Worm (Caenorhabditis elegans) whole organism, L4 larva: ENCODE data around the gene Y102A5C.2.

ENCODE experiments used
- F49E8.2 ChIP-seq: sonication (generic microtip); optimal IDR thresholded peaks from 2 replicates; lab custom pipeline; 2016; ENCODE audit warnings: missing compliant biosample characterization, mild to moderate bottlenecking, missing genetic modification characterization, borderline replicate concordance
- T20F7.1 ChIP-seq: fragments of 200-800 bp; sonication (Bioruptor generic); optimal IDR thresholded peaks from 2 replicates; lab custom pipeline; 2018; ENCODE audit warnings: mild to moderate bottlenecking, missing genetic modification characterization, missing compliant biosample characterization
- ceh-20 ChIP-seq: fragments of 200-800 bp; sonication (Bioruptor generic); IDR thresholded peaks from 2 replicates; pipeline ENCODE4 v1.3.6; 2022; ENCODE audit warnings: missing genetic modification reagents, missing genetic modification characterization, missing compliant biosample characterization
- ceh-62 ChIP-seq: sonication (generic microtip); optimal IDR thresholded peaks from 2 replicates; lab custom pipeline; 2017; ENCODE audit warnings: missing biosample characterization, missing genetic modification characterization
- daf-16 ChIP-seq, 3 experiments: sonication (generic microtip); optimal IDR thresholded peaks; 2 replicates each; lab custom pipeline; 2016 to 2017; ENCODE audit warnings: missing genetic modification characterization in 3 of 3, missing genetic modification reagents in 3 of 3, mild to moderate bottlenecking in 2 of 3, missing compliant biosample characterization in 2 of 3, missing biosample characterization in 1 of 3, moderate library complexity in 1 of 3
- gei-8 ChIP-seq: fragments of 200-800 bp; sonication (Bioruptor generic); optimal IDR thresholded peaks from 2 replicates; lab custom pipeline; 2018; ENCODE audit warnings: mild to moderate bottlenecking, missing genetic modification characterization, missing compliant biosample characterization
- hlh-30 ChIP-seq: sonication (generic microtip); optimal IDR thresholded peaks from 2 replicates; lab custom pipeline; 2017; ENCODE audit warnings: antibody characterized with exemption, mild to moderate bottlenecking, missing genetic modification characterization, missing compliant biosample characterization; ENCODE audit not compliant: insufficient read depth
- nhr-102 ChIP-seq: sonication (generic microtip); optimal IDR thresholded peaks from 2 replicates; lab custom pipeline; 2016; ENCODE audit warnings: mild to moderate bottlenecking, missing genetic modification characterization, moderate library complexity, missing compliant biosample characterization
- nhr-28 ChIP-seq: fragments of 150-350 bp; optimal IDR thresholded peaks from 2 replicates; lab custom pipeline; 2014; ENCODE audit warnings: missing biosample characterization, missing genetic modification characterization

Y102A5C.2 gene

ce11 chrV:16966636-16967035 is 48.1 kb downstream of the Y102A5C.2 start, which contains the start of gene fbxa-90 (continued):
- TF ChIP-seq nhr-28 (tag; lab: Kevin White, UChicago) (peak; percentile 0), ceh-20 (GFP tag; lab: Robert Waterston, UW) (no peak), ceh-62 (no peak), daf-16 (GFP tag; optimal IDR thresholded peaks at IDR 0.05; lab: Kevin White, UChicago) (no peak), daf-16 (tag; optimal IDR thresholded peaks at IDR 0.05; lab: Kevin White, UChicago) (no peak), T20F7.1 (GFP tag; lab: Kevin White, UChicago) (no peak), nhr-102 (tag; lab: Kevin White, UChicago) (no peak), F49E8.2 (tag; lab: Kevin White, UChicago) (no peak), hlh-30 (no peak), gei-8 (no peak)
